Fruit fly (Drosophila melanogaster) whole organism, pupa: ENCODE measurements around the gene Nedd8.

Experiments used
- CG10348 ChIP-seq: fragments of 200-800 bp; sonication (Bioruptor generic); IDR thresholded peaks from 2 replicates; pipeline ENCODE4 v1.3.6; 2022; ENCODE audit warnings: missing biosample characterization, missing genetic modification characterization
- CG12605 ChIP-seq: fragments of 200-800 bp; sonication (Bioruptor generic); IDR thresholded peaks from 2 replicates; pipeline ENCODE4 v1.3.6; 2022; ENCODE audit warnings: missing biosample characterization, missing genetic modification characterization
- CG13204 ChIP-seq: fragments of 200-800 bp; sonication (Bioruptor generic); optimal IDR thresholded peaks from 2 replicates; lab custom pipeline; 2018; ENCODE audit warnings: missing biosample characterization, mild to moderate bottlenecking, missing genetic modification characterization, moderate library complexity
- CG14655 ChIP-seq: fragments of 200-800 bp; sonication (Bioruptor generic); optimal IDR thresholded peaks from 3 replicates; lab custom pipeline; 2017; ENCODE audit warnings: mild to moderate bottlenecking, missing biosample characterization, missing genetic modification reagents, missing genetic modification characterization
- CG15710 ChIP-seq: fragments of 200-800 bp; sonication (Bioruptor generic); optimal IDR thresholded peaks from 2 replicates; lab custom pipeline; 2018; ENCODE audit warnings: missing biosample characterization, mild to moderate bottlenecking, missing genetic modification characterization, moderate library complexity
- CG17806 ChIP-seq: fragments of 200-800 bp; sonication (Bioruptor generic); optimal IDR thresholded peaks from 2 replicates; lab custom pipeline; 2018; ENCODE audit warnings: missing biosample characterization, mild to moderate bottlenecking, missing genetic modification characterization, moderate library complexity
- CG32121 ChIP-seq: fragments of 200-800 bp; sonication (Bioruptor generic); IDR thresholded peaks from 2 replicates; pipeline ENCODE4 v1.3.6; 2022; ENCODE audit warnings: missing biosample characterization, missing genetic modification characterization
- CG34367 ChIP-seq: fragments of 200-800 bp; sonication (Bioruptor generic); optimal IDR thresholded peaks from 2 replicates; lab custom pipeline; 2018; ENCODE audit warnings: missing biosample characterization, mild to moderate bottlenecking, missing genetic modification characterization
- CG4496 ChIP-seq: fragments of 200-800 bp; sonication (Bioruptor generic); IDR thresholded peaks from 3 replicates; pipeline ENCODE4 v1.3.6; 2022; ENCODE audit warnings: missing biosample characterization, missing genetic modification characterization
- CG8159 ChIP-seq: fragments of 200-800 bp; sonication (Bioruptor generic); optimal IDR thresholded peaks from 3 replicates; lab custom pipeline; 2018; ENCODE audit warnings: missing biosample characterization, mild to moderate bottlenecking, missing genetic modification characterization, moderate library complexity
- CG8301 ChIP-seq: fragments of 200-800 bp; sonication (Bioruptor generic); optimal IDR thresholded peaks from 2 replicates; lab custom pipeline; 2018; ENCODE audit warnings: missing biosample characterization, mild to moderate bottlenecking, missing genetic modification characterization
- CG9948 ChIP-seq: fragments of 200-800 bp; sonication (Bioruptor generic); optimal IDR thresholded peaks from 2 replicates; lab custom pipeline; 2018; ENCODE audit warnings: missing biosample characterization, mild to moderate bottlenecking, missing genetic modification characterization, moderate library complexity
- D1 ChIP-seq: fragments of 200-800 bp; sonication (Bioruptor generic); optimal IDR thresholded peaks from 2 replicates; lab custom pipeline; 2018; ENCODE audit warnings: missing biosample characterization, mild to moderate bottlenecking, missing genetic modification characterization, moderate library complexity
- EcR ChIP-seq: fragments of 200-800 bp; sonication (Bioruptor generic); optimal IDR thresholded peaks from 3 replicates; lab custom pipeline; 2019; ENCODE audit warnings: missing biosample characterization, missing genetic modification characterization, mild to moderate bottlenecking, moderate library complexity, missing genetic modification reagents
- Ets98B ChIP-seq: fragments of 200-800 bp; sonication (Bioruptor generic); IDR thresholded peaks from 2 replicates; pipeline ENCODE4 v1.3.6; 2022; ENCODE audit warnings: missing biosample characterization, missing genetic modification characterization
- Pif1A ChIP-seq: fragments of 200-800 bp; sonication (Bioruptor generic); optimal IDR thresholded peaks from 3 replicates; lab custom pipeline; 2016; ENCODE audit warnings: missing biosample characterization, missing genetic modification characterization
- Pif1B ChIP-seq: fragments of 200-800 bp; sonication (Bioruptor generic); optimal IDR thresholded peaks from 3 replicates; lab custom pipeline; 2016; ENCODE audit warnings: missing biosample characterization, missing genetic modification characterization
- Snoo ChIP-seq: fragments of 200-800 bp; sonication (Bioruptor generic); optimal IDR thresholded peaks from 3 replicates; lab custom pipeline; 2017; ENCODE audit warnings: missing biosample characterization, mild to moderate bottlenecking, missing genetic modification characterization, inconsistent platforms
- fd96Ca ChIP-seq: fragments of 200-800 bp; sonication (Bioruptor generic); IDR thresholded peaks from 3 replicates; pipeline ENCODE4 v1.3.6; 2022; ENCODE audit warnings: missing biosample characterization, missing genetic modification characterization
- gl ChIP-seq: fragments of 200-800 bp; sonication (Bioruptor generic); optimal IDR thresholded peaks from 2 replicates; lab custom pipeline; 2018; ENCODE audit warnings: missing biosample characterization, mild to moderate bottlenecking, missing genetic modification characterization
- rn ChIP-seq: fragments of 200-800 bp; sonication (Bioruptor generic); IDR thresholded peaks from 2 replicates; pipeline ENCODE4 v1.3.6; 2022; ENCODE audit warnings: missing biosample characterization, missing genetic modification characterization

The Nedd8 gene

DNA sequence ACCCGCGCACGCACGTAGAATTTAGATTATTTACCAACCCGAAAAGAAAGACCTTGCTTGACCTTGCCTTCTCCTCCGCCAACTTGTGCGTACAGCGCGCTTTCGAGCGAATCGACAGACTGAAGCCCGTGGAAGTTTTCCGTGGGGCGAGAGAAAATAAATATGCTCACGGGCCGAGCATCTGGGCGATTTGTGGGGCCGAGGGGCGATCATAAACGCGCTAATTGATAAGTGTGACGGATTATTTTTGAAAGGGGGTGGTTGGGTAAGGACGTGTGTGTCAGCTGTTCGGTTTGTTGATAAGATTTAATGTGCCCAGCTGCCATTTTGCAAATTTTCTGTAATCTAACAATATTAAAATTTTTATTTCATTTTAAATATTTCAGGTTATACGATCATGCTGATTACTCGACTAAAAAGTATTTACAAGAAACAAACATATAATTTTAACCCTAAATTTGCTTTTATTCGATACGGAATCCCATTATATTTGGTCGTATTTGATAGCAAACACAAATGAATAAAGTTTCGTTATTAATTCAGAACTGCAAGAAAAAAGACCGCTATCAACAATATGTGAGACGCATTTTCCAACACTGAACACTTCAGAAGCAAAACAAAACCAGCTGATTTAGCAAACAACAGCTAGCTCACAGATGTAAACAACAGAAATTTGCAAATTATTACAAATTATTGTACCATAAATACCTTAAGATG is 22.6 kb upstream of the Nedd8 start, which contains the start of the genes L2HGDH and CG10431:
Gene L2HGDH, minus strand, starts transcription at position 386 of the 717 bp plus-strand sequence.
Gene CG10431, plus strand, starts transcription at position 648 of the 717 bp plus-strand sequence.
- no peak for TF ChIP-seq Pif1B
- TF ChIP-seq CG32121 (GFP tag; lab: Robert Waterston, UW), result no peak
- peak; percentile 64 for TF ChIP-seq CG8159
- peak; percentile 56 for TF ChIP-seq CG15710 (tag; lab: Kevin White, UChicago)
- TF ChIP-seq CG9948 (tag; lab: Kevin White, UChicago), result peak; percentile 43
- TF ChIP-seq CG17806, result peak; percentile 50
- peak; percentile 13 for TF ChIP-seq Ets98B (GFP tag; lab: Robert Waterston, UW)
- TF ChIP-seq Snoo (tag; lab: Kevin White, UChicago), result peak; percentile 59
- TF ChIP-seq CG8301 (tag; lab: Kevin White, UChicago), result peak; percentile 38
- peak; percentile 36 for TF ChIP-seq EcR (GFP tag; lab: Kevin White, UChicago)

- TF ChIP-seq D1 (tag; lab: Kevin White, UChicago) (no peak), fd96Ca (GFP tag; lab: Robert Waterston, UW) (no peak), rn (GFP tag; lab: Robert Waterston, UW) (no peak), Pif1B (no peak), CG17806 (no peak), Pif1A (GFP tag; lab: Kevin White, UChicago) (no peak), EcR (GFP tag; lab: Kevin White, UChicago) (peak; percentile 27), CG14655 (GFP tag; lab: Kevin White, UChicago) (no peak), CG32121 (GFP tag; lab: Robert Waterston, UW) (no peak), CG8159 (peak; percentile 33), CG9948 (tag; lab: Kevin White, UChicago) (no peak), CG15710 (tag; lab: Kevin White, UChicago) (peak; percentile 25), Snoo (tag; lab: Kevin White, UChicago) (no peak)
- TF ChIP-seq, all 21 proteins: peak for 3
Observed at dm6 chr2L:18968370-18969105, 16.9 kb upstream of the Nedd8 start, which contains the start of the genes Nak and Tango6. TSS of gene Nak (minus strand) at chr2L:18968744. TSS of gene Tango6 (plus strand) at chr2L:18969028.

DNA sequence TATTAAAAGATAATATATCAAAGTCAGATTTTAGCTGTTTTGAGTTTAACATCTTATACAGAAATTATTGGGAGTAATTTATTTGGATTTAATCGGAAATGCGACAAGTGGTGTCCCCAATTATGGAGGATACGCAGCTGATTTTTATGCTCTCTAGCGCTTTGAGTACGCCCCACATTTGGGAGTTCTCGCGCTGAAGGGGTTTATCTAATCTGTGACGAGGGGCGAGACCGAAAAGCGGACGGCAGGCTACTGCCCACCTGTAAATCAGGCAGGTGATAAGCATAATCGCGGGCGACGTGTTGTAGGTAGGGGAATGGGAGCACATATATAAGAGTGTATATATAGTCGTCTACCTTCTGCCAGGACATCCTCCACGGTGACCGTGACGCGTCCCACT is 16.3 kb upstream of the Nedd8 start:
- TF ChIP-seq CG8301 (tag; lab: Kevin White, UChicago), result no peak
- no peak for TF ChIP-seq rn (GFP tag; lab: Robert Waterston, UW)
- no peak for TF ChIP-seq CG34367 (tag; lab: Kevin White, UChicago)
- TF ChIP-seq CG32121 (GFP tag; lab: Robert Waterston, UW), result no peak
- TF ChIP-seq CG12605 (GFP tag; lab: Robert Waterston, UW), result no peak
- TF ChIP-seq fd96Ca (GFP tag; lab: Robert Waterston, UW), result no peak
- TF ChIP-seq Ets98B (GFP tag; lab: Robert Waterston, UW), result no peak
- TF ChIP-seq CG13204, result no peak
- no peak for TF ChIP-seq Snoo (tag; lab: Kevin White, UChicago)
- TF ChIP-seq CG4496, result no peak
- TF ChIP-seq gl, result no peak
- no peak for TF ChIP-seq CG10348 (GFP tag; lab: Robert Waterston, UW)
- TF ChIP-seq CG17806, result no peak
- TF ChIP-seq CG14655 (GFP tag; lab: Kevin White, UChicago), result no peak
- TF ChIP-seq, all 21 proteins: peak for 0

DNA sequence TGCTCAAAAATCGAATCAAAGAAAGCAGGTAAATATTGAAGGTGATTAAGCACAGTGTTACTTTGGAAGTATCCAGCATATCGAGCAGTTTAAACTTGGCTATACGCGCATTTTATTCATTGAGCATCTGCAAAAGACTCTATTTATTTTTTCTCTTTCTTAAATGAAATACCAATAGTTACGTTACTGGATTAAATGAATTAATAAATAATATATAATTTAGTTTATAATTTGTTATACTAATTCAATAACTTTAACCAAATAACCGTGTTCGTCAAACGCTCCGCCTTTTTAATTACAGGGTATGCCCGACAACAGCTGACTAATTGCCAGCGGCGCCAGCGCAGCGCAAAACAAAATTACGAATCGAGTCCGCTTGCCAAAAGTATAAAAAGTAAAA is 15.2 kb upstream of the Nedd8 start:
- TF ChIP-seq Snoo (tag; lab: Kevin White, UChicago) (no peak), CG17806 (peak; percentile 0), CG8301 (tag; lab: Kevin White, UChicago) (no peak), CG34367 (tag; lab: Kevin White, UChicago) (no peak), CG14655 (GFP tag; lab: Kevin White, UChicago) (no peak), CG4496 (peak; percentile 58; the same call in 1 of the 3 replicates), gl (no peak), CG32121 (GFP tag; lab: Robert Waterston, UW) (peak; percentile 56; the same call in 1 of the 2 replicates), D1 (tag; lab: Kevin White, UChicago) (no peak), Ets98B (GFP tag; lab: Robert Waterston, UW) (peak; percentile 49), fd96Ca (GFP tag; lab: Robert Waterston, UW) (0 out of 3 replicates have a peak, but pooled peaks have one; percentile 14), CG9948 (tag; lab: Kevin White, UChicago) (no peak), CG15710 (tag; lab: Kevin White, UChicago) (no peak), Pif1A (GFP tag; lab: Kevin White, UChicago) (no peak)
- TF ChIP-seq, all 21 proteins: peak for 5

dm6 chr2L:18966214-18966556 is 14.5 kb upstream of the Nedd8 start:
- peak; percentile 84 for TF ChIP-seq CG32121 (GFP tag; lab: Robert Waterston, UW)
- no peak for TF ChIP-seq EcR (GFP tag; lab: Kevin White, UChicago)
- peak; percentile 57; the same call in 2 of the 3 replicates for TF ChIP-seq fd96Ca (GFP tag; lab: Robert Waterston, UW)
- TF ChIP-seq CG8159, result peak; percentile 56
- no peak for TF ChIP-seq CG10348 (GFP tag; lab: Robert Waterston, UW)
- TF ChIP-seq CG4496, result peak; percentile 88
- peak; percentile 79 for TF ChIP-seq Ets98B (GFP tag; lab: Robert Waterston, UW)
- peak; percentile 53 for TF ChIP-seq CG14655 (GFP tag; lab: Kevin White, UChicago)
- peak; percentile 85 for TF ChIP-seq CG12605 (GFP tag; lab: Robert Waterston, UW)
- no peak for TF ChIP-seq CG13204
- TF ChIP-seq rn (GFP tag; lab: Robert Waterston, UW), result no peak
- TF ChIP-seq CG17806, result peak; percentile 62
- no peak for TF ChIP-seq D1 (tag; lab: Kevin White, UChicago)
- TF ChIP-seq CG15710 (tag; lab: Kevin White, UChicago), result peak; percentile 38
- peak; percentile 47 for TF ChIP-seq CG9948 (tag; lab: Kevin White, UChicago)
- no peak for TF ChIP-seq Pif1B
- TF ChIP-seq CG8301 (tag; lab: Kevin White, UChicago), result peak; percentile 37
- TF ChIP-seq gl, result no peak
